Worm (Caenorhabditis elegans): ENCODE data around the gene srxa-14.

DNA sequence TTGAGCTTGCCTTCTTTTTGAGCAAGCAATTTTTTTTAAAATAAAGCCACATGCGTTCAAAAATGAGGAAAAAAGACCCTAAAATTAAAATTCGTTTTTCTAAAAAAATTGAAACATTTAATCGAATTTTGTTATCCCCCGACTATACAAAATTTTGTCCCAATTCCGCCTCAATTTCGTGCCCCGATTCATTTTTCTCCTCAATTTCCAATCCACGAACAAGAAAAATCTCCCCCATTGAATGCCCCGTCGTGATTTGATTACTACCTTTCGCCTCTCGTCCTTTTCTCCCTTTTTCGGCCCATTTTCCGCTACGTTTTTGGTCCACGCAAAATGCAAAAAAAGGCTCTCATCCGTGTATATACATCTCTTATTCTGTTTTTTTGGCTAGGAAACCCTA, 12.5 kb downstream of the srxa-14 start:
- TF ChIP-seq nhr-237 (tag; optimal IDR thresholded peaks at IDR 0.05) (no peak), skn-1 (tag; optimal IDR thresholded peaks at IDR 0.05) (no peak), lir-3 (tag; optimal IDR thresholded peaks at IDR 0.05) (no peak), R02D3.7 (tag; optimal IDR thresholded peaks at IDR 0.05) (no peak), lin-39 (tag; optimal IDR thresholded peaks at IDR 0.05) (no peak), nhr-25 (tag; optimal IDR thresholded peaks at IDR 0.05; ENCODE audit: borderline replicate concordance, insufficient read depth) (no peak), Y75B8A.6 (GFP tag; IDR thresholded peaks at IDR 0.05) (no peak), lsy-2 (tag; optimal IDR thresholded peaks at IDR 0.05) (no peak), ztf-11 (tag; optimal IDR thresholded peaks at IDR 0.05) (no peak), dpl-1 (GFP tag; optimal IDR thresholded peaks at IDR 0.05) (no peak), ZK546.5 (tag; optimal IDR thresholded peaks at IDR 0.05) (no peak), ceh-20 (GFP tag; IDR thresholded peaks at IDR 0.05) (no peak), pha-4 (GFP tag; IDR thresholded peaks at IDR 0.05) (no peak), pha-4 (tag; optimal IDR thresholded peaks at IDR 0.05) (no peak), madf-5 (GFP tag; IDR thresholded peaks at IDR 0.05) (no peak)

Data from whole organism, L4 larva.